Worm (Caenorhabditis elegans) whole organism, young adult: Measurements from ENCODE around the gene puf-6.

ENCODE experiments used
- B0035.1 ChIP-seq: sonication (generic microtip); optimal IDR thresholded peaks from 2 replicates; lab custom pipeline; 2016; ENCODE audit warnings: missing genetic modification characterization, mild to moderate bottlenecking, missing compliant biosample characterization, missing genotype, missing genetic modification reagents
- F33H1.4 ChIP-seq: fragments of 200-800 bp; sonication (Bioruptor generic); IDR thresholded peaks from 2 replicates; pipeline ENCODE4 v1.3.6; 2022; ENCODE audit warnings: missing genetic modification reagents, missing genetic modification characterization, missing compliant biosample characterization
- F49E8.2 ChIP-seq: sonication (generic microtip); optimal IDR thresholded peaks from 3 replicates; lab custom pipeline; 2017; ENCODE audit warnings: missing genetic modification characterization, mild to moderate bottlenecking, missing compliant biosample characterization, antibody characterized with exemption, moderate library complexity; ENCODE audit not compliant: insufficient read depth
- T26A5.8 ChIP-seq: sonication (generic microtip); optimal IDR thresholded peaks from 2 replicates; lab custom pipeline; 2016; ENCODE audit warnings: missing genetic modification characterization, missing compliant biosample characterization
- Y53G8AR.9 ChIP-seq: fragments of 200-800 bp; sonication (Bioruptor generic); conservative IDR thresholded peaks from 2 replicates; pipeline ENCODE4 v1.3.6; 2022; ENCODE audit warnings: missing genetic modification reagents, missing genetic modification characterization, missing compliant biosample characterization
- ama-1 ChIP-seq, 3 experiments: fragments of 150-350 bp in 1 of 3; sonication (generic microtip) in 2 of 3; optimal IDR thresholded peaks; 2 replicates each; lab custom pipeline; 2014 to 2018; ENCODE audit warnings: missing biosample characterization in 2 of 3, missing genetic modification characterization in 2 of 3, missing genetic modification reagents in 2 of 3
- cebp-1 ChIP-seq, 2 experiments: fragments of 200-800 bp in 1 of 2; sonication (Bioruptor generic) in 1 of 2; sonication (generic microtip) in 1 of 2; IDR thresholded peaks in 1 of 2; optimal IDR thresholded peaks in 1 of 2; 2 replicates each; pipeline versions ENCODE4 v1.3.6 to Lab custom; 2017 to 2022; ENCODE audit warnings: missing compliant biosample characterization in 2 of 2, missing genetic modification characterization in 2 of 2, mild to moderate bottlenecking in 1 of 2, missing genetic modification reagents in 1 of 2, moderate library complexity in 1 of 2
- cebp-2 ChIP-seq: fragments of 200-800 bp; sonication (Bioruptor generic); IDR thresholded peaks from 2 replicates; pipeline ENCODE4 v1.3.6; 2022; ENCODE audit warnings: missing genetic modification characterization, missing compliant biosample characterization
- dpff-1 ChIP-seq: sonication (generic microtip); optimal IDR thresholded peaks from 2 replicates; lab custom pipeline; 2017; ENCODE audit warnings: mild to moderate bottlenecking, missing genetic modification characterization, missing compliant biosample characterization
- egl-44 ChIP-seq: fragments of 200-800 bp; sonication (Bioruptor generic); IDR thresholded peaks from 2 replicates; pipeline ENCODE4 v1.3.6; 2022; ENCODE audit warnings: missing genetic modification reagents, missing genetic modification characterization, missing compliant biosample characterization
- ets-4 ChIP-seq: fragments of 200-800 bp; sonication (Bioruptor generic); optimal IDR thresholded peaks from 2 replicates; lab custom pipeline; 2018; ENCODE audit warnings: mild to moderate bottlenecking, missing genetic modification characterization, missing compliant biosample characterization
- hmg-20 ChIP-seq: fragments of 200-800 bp; sonication (Bioruptor generic); IDR thresholded peaks from 2 replicates; pipeline ENCODE4 v1.3.6; 2022; ENCODE audit warnings: missing genetic modification reagents, missing genetic modification characterization, missing compliant biosample characterization
- let-526 ChIP-seq: fragments of 200-800 bp; sonication (Bioruptor generic); IDR thresholded peaks from 2 replicates; pipeline ENCODE4 v1.3.6; 2022; ENCODE audit warnings: missing genetic modification reagents, missing genetic modification characterization, missing compliant biosample characterization
- lin-40 ChIP-seq: sonication (generic microtip); optimal IDR thresholded peaks from 2 replicates; lab custom pipeline; 2016; ENCODE audit warnings: missing genetic modification characterization, mild to moderate bottlenecking, missing compliant biosample characterization, missing genotype, missing genetic modification reagents
- lir-1 ChIP-seq: fragments of 200-800 bp; sonication (Bioruptor generic); conservative IDR thresholded peaks from 2 replicates; pipeline ENCODE4 v1.3.6; 2022; ENCODE audit warnings: missing genetic modification reagents, missing genetic modification characterization, missing compliant biosample characterization
- mes-4 ChIP-seq: sonication (generic microtip); optimal IDR thresholded peaks from 2 replicates; lab custom pipeline; 2016; ENCODE audit warnings: missing genotype, missing genetic modification characterization, missing compliant biosample characterization
- nhr-120 ChIP-seq: fragments of 200-800 bp; sonication (Bioruptor generic); IDR thresholded peaks from 2 replicates; pipeline ENCODE4 v1.3.6; 2022; ENCODE audit warnings: missing genetic modification characterization, missing compliant biosample characterization
- nhr-80 ChIP-seq: sonication (generic microtip); optimal IDR thresholded peaks from 2 replicates; lab custom pipeline; 2016; ENCODE audit warnings: missing genetic modification characterization, missing compliant biosample characterization
- rec-8 ChIP-seq, 2 experiments: sonication (generic microtip); optimal IDR thresholded peaks; 2 replicates each; lab custom pipeline; 2016; ENCODE audit warnings: mild to moderate bottlenecking in 2 of 2, missing genetic modification characterization in 2 of 2, missing genetic modification reagents in 2 of 2, missing genotype in 2 of 2, missing biosample characterization in 1 of 2, missing compliant biosample characterization in 1 of 2, moderate library complexity in 1 of 2
- repo-1 ChIP-seq: sonication (generic microtip); optimal IDR thresholded peaks from 2 replicates; lab custom pipeline; 2017; ENCODE audit warnings: mild to moderate bottlenecking, missing genetic modification characterization, missing compliant biosample characterization
- sea-2 ChIP-seq: fragments of 200-800 bp; sonication (Bioruptor generic); IDR thresholded peaks from 2 replicates; pipeline ENCODE4 v1.3.6; 2022; ENCODE audit warnings: missing genetic modification characterization, missing compliant biosample characterization
- tbx-9 ChIP-seq: sonication (generic microtip); optimal IDR thresholded peaks from 2 replicates; lab custom pipeline; 2016; ENCODE audit warnings: borderline replicate concordance, missing genetic modification characterization, inconsistent platforms, missing compliant biosample characterization
- ztf-22 ChIP-seq: fragments of 200-800 bp; sonication (Bioruptor generic); optimal IDR thresholded peaks from 2 replicates; lab custom pipeline; 2018; ENCODE audit warnings: mild to moderate bottlenecking, missing genetic modification characterization, moderate library complexity, missing compliant biosample characterization
- ztf-25 ChIP-seq: fragments of 200-800 bp; sonication (Bioruptor generic); IDR thresholded peaks from 2 replicates; pipeline ENCODE4 v1.3.6; 2022; ENCODE audit warnings: missing genetic modification reagents, missing genetic modification characterization, missing compliant biosample characterization
- ztf-26 ChIP-seq: sonication (generic microtip); optimal IDR thresholded peaks from 2 replicates; lab custom pipeline; 2017; ENCODE audit warnings: missing genetic modification characterization, missing compliant biosample characterization
- ztf-3 ChIP-seq: fragments of 200-800 bp; sonication (Bioruptor generic); optimal IDR thresholded peaks from 2 replicates; lab custom pipeline; 2018; ENCODE audit warnings: mild to moderate bottlenecking, missing genetic modification characterization, missing compliant biosample characterization
- ztf-6 ChIP-seq: fragments of 200-800 bp; sonication (Bioruptor generic); IDR thresholded peaks from 2 replicates; pipeline ENCODE4 v1.3.6; 2022; ENCODE audit warnings: missing genetic modification reagents, missing genetic modification characterization, missing compliant biosample characterization

puf-6 gene

DNA sequence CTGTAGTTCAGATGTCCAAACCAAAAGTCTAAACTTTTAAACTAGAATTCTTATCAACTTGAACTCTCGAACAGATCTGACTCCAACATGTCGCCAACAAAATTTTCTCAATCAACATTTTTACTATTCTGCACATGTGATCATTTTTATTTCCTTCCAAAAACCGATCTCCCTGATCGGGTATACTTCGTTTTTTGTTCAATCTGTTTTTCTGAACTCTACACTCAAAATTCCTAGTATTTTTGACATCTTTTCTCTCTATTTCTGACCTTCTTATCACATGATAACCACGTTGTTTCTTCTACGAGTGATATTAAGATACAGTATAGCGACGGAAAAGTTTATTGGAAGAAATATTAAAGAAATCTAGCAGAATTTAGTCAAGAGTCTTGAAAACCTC lies 37.0 kb downstream of the puf-6 start:
- peak; percentile 35 for TF ChIP-seq ztf-26 (tag; lab: Kevin White, UChicago)
- peak; percentile 0 for TF ChIP-seq lin-40 (tag; lab: Kevin White, UChicago)
- TF ChIP-seq ztf-22 (GFP tag; lab: Kevin White, UChicago) = peak; percentile 37
- peak; percentile 54 for TF ChIP-seq nhr-80
- no peak for TF ChIP-seq F33H1.4

ce11 chrII:13004872-13005252 lies 38.4 kb downstream of the puf-6 start:
- no peak for TF ChIP-seq rec-8 (tag; optimal IDR thresholded peaks at IDR 0.05; lab: Kevin White, UChicago)

- TF ChIP-seq B0035.1 (tag; lab: Kevin White, UChicago) (no peak), nhr-80 (peak; percentile 52)
These were observed 38.9 kb downstream of the puf-6 start for ce11 chrII:13004160-13004871.

DNA sequence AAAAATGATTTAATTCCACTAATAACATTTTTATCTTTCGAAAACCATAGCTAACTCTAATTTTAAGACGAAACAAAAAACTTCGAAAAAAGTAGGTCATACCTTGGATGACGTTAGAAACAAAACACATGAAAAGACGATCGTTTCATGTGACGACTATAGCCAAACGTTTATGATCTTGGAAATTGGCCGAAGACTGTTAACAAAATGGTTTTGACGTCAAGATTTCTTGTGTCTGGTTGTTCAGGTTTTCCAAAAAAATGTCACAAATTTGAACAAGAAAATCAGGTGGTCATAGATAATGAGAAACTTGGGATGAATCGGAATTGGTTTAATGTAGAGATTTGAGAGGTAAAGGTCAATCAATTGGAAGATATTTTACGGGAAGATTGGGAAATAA lies 40.0 kb downstream of the puf-6 start:
- no peak for TF ChIP-seq sea-2 (GFP tag; lab: Robert Waterston, UW)
- no peak for TF ChIP-seq ama-1 (optimal IDR thresholded peaks at IDR 0.05; lab: Kevin White, UChicago)
- no peak for TF ChIP-seq ama-1 (GFP tag; optimal IDR thresholded peaks at IDR 0.05; lab: Kevin White, UChicago)
- no peak for TF ChIP-seq tbx-9 (tag; lab: Kevin White, UChicago)

ce11 chrII:13000753-13001152 lies 42.5 kb downstream of the puf-6 start, which contains the start of gene Y38F1A.8:
TSS of gene Y38F1A.8 (minus strand) at chrII:13000853.
- no peak for TF ChIP-seq T26A5.8 (tag; lab: Kevin White, UChicago)
- TF ChIP-seq ztf-3 (GFP tag; lab: Kevin White, UChicago) = no peak
- TF ChIP-seq ztf-6 (GFP tag; lab: Robert Waterston, UW) = no peak
- 0 out of 2 replicates have a peak, but pooled peaks have one; percentile 15 for TF ChIP-seq ztf-25
- no peak for TF ChIP-seq cebp-1 (GFP tag; IDR thresholded peaks at IDR 0.05; lab: Robert Waterston, UW)
- no peak for TF ChIP-seq cebp-1 (tag; optimal IDR thresholded peaks at IDR 0.05; lab: Kevin White, UChicago)
- no peak for TF ChIP-seq let-526 (GFP tag; lab: Robert Waterston, UW)

DNA sequence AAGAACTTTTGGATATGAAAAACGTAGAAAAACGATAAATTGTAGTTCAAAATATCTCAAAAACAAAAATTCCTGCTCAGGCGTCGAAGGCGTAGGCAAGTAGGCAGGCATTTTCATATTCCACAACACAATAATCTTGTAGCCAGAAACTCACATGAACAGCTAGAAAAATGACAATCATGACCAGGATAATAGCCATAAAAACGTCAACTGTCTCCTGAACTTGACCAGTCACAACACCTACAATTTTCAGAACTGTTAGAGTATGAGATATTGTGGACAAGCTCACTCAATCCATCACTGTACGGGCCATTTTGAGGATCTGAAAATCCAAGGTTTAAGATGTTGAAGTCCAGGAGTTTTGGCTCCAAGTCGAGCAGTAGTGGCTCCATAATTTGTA lies 45.8 kb downstream of the puf-6 start, which contains the start of gene Y38F1A.7:
Gene Y38F1A.7, minus strand, starts transcription at position 392 of the 400 bp plus-strand sequence.
- TF ChIP-seq nhr-120 (GFP tag; lab: Robert Waterston, UW) (no peak), mes-4 (tag; lab: Kevin White, UChicago) (no peak), Y53G8AR.9 (GFP tag; lab: Robert Waterston, UW) (no peak), lin-40 (tag; lab: Kevin White, UChicago) (no peak), tbx-9 (tag; lab: Kevin White, UChicago) (no peak), egl-44 (GFP tag; lab: Robert Waterston, UW) (no peak), lir-1 (GFP tag; lab: Robert Waterston, UW) (no peak), hmg-20 (no peak), repo-1 (no peak), cebp-2 (GFP tag; lab: Robert Waterston, UW) (no peak), dpff-1 (tag; lab: Kevin White, UChicago) (no peak), ets-4 (GFP tag; lab: Kevin White, UChicago) (no peak), F49E8.2 (tag; lab: Kevin White, UChicago) (no peak)
